Fruit fly (Drosophila melanogaster) whole organism, embryonic: Measurements from ENCODE around the gene lin-52.

Experiments used
- Atf3 ChIP-seq: fragments of 200-800 bp; sonication (Bioruptor generic); optimal IDR thresholded peaks from 3 replicates; lab custom pipeline; 2016; ENCODE audit warnings: missing biosample characterization, missing genetic modification characterization
- Atf6 ChIP-seq: fragments of 200-800 bp; sonication (Bioruptor generic); IDR thresholded peaks from 2 replicates; pipeline ENCODE4 v1.3.6; 2022; ENCODE audit warnings: missing biosample characterization, missing genetic modification characterization
- CG10209 ChIP-seq: fragments of 200-800 bp; sonication (Bioruptor generic); optimal IDR thresholded peaks from 3 replicates; lab custom pipeline; 2017; ENCODE audit warnings: missing biosample characterization, mild to moderate bottlenecking, missing genetic modification characterization, missing genetic modification reagents
- CG10274 ChIP-seq: fragments of 200-800 bp; sonication (Bioruptor generic); optimal IDR thresholded peaks from 3 replicates; lab custom pipeline; 2017; ENCODE audit warnings: missing biosample characterization, mild to moderate bottlenecking, missing genetic modification characterization
- CG10321 ChIP-seq: fragments of 200-800 bp; sonication (Bioruptor generic); IDR thresholded peaks from 2 replicates; pipeline ENCODE4 v1.3.6; 2022; ENCODE audit warnings: missing biosample characterization, missing genetic modification characterization
- CG11695 ChIP-seq: fragments of 200-800 bp; sonication (Bioruptor generic); IDR thresholded peaks from 3 replicates; pipeline ENCODE4 v1.3.6; 2022; ENCODE audit warnings: missing biosample characterization, missing genetic modification characterization
- CG11696 ChIP-seq: fragments of 200-800 bp; sonication (Bioruptor generic); IDR thresholded peaks from 2 replicates; pipeline ENCODE4 v1.3.6; 2022; ENCODE audit warnings: missing biosample characterization, missing genetic modification characterization
- CG12071 ChIP-seq: fragments of 200-800 bp; sonication (Bioruptor generic); optimal IDR thresholded peaks from 3 replicates; lab custom pipeline; 2018; ENCODE audit warnings: missing biosample characterization, mild to moderate bottlenecking, missing genetic modification characterization
- CG12236 ChIP-seq: fragments of 200-800 bp; sonication (Bioruptor generic); optimal IDR thresholded peaks from 2 replicates; lab custom pipeline; 2016; ENCODE audit warnings: missing biosample characterization, missing genetic modification characterization
- CG12942 ChIP-seq: fragments of 200-800 bp; sonication (Bioruptor generic); optimal IDR thresholded peaks from 3 replicates; lab custom pipeline; 2016; ENCODE audit warnings: missing biosample characterization, missing genetic modification characterization
- CG13287 ChIP-seq: fragments of 200-800 bp; sonication (Bioruptor generic); IDR thresholded peaks from 2 replicates; pipeline ENCODE4 v1.3.6; 2022; ENCODE audit warnings: missing biosample characterization, missing genetic modification characterization; ENCODE audit not compliant: partially characterized antibody
- CG1529 ChIP-seq: fragments of 200-800 bp; sonication (Bioruptor generic); optimal IDR thresholded peaks from 3 replicates; lab custom pipeline; 2018; ENCODE audit warnings: missing biosample characterization, missing genetic modification characterization
- CG2712 ChIP-seq: fragments of 200-800 bp; optimal IDR thresholded peaks from 3 replicates; lab custom pipeline; 2019; ENCODE audit warnings: missing biosample characterization, mild to moderate bottlenecking, missing genetic modification characterization, moderate library complexity
- CG3281 ChIP-seq: fragments of 200-800 bp; sonication (Bioruptor generic); optimal IDR thresholded peaks from 3 replicates; lab custom pipeline; 2017; ENCODE audit warnings: missing biosample characterization, mild to moderate bottlenecking, missing genetic modification characterization
- CG34376 ChIP-seq: fragments of 200-800 bp; sonication (Bioruptor generic); optimal IDR thresholded peaks from 2 replicates; lab custom pipeline; 2018; ENCODE audit warnings: missing biosample characterization, mild to moderate bottlenecking, missing genetic modification characterization
- CG6765 ChIP-seq: fragments of 200-800 bp; sonication (Bioruptor generic); optimal IDR thresholded peaks from 3 replicates; lab custom pipeline; 2017; ENCODE audit warnings: missing biosample characterization, mild to moderate bottlenecking, missing genetic modification characterization
- CG8290 ChIP-seq, 3 experiments: fragments of 200-800 bp; sonication (Bioruptor generic); optimal IDR thresholded peaks; 2 replicates each; lab custom pipeline; 2016 to 2019; ENCODE audit warnings: missing biosample characterization in 3 of 3, missing genetic modification characterization in 3 of 3, mild to moderate bottlenecking in 2 of 3, moderate library complexity in 1 of 3
- Dip2 ChIP-seq: fragments of 200-800 bp; sonication (Bioruptor generic); IDR thresholded peaks from 2 replicates; pipeline ENCODE4 v1.3.6; 2022; ENCODE audit warnings: missing biosample characterization, missing genetic modification characterization
- Drgx ChIP-seq: fragments of 200-800 bp; sonication (Bioruptor generic); IDR thresholded peaks from 2 replicates; pipeline ENCODE4 v1.3.6; 2022; ENCODE audit warnings: missing biosample characterization, missing genetic modification characterization
- E2f1 ChIP-seq: fragments of 200-800 bp; sonication (Bioruptor generic); IDR thresholded peaks from 2 replicates; pipeline ENCODE4 v1.3.6; 2022; ENCODE audit warnings: missing biosample characterization, missing genetic modification characterization
- HLH3B ChIP-seq: fragments of 200-800 bp; sonication (Bioruptor generic); IDR thresholded peaks from 2 replicates; pipeline ENCODE4 v1.3.6; 2022; ENCODE audit warnings: missing biosample characterization, missing genetic modification characterization
- HmgZ ChIP-seq: fragments of 200-800 bp; sonication (Bioruptor generic); optimal IDR thresholded peaks from 2 replicates; lab custom pipeline; 2018; ENCODE audit warnings: missing biosample characterization, mild to moderate bottlenecking, missing genetic modification characterization
- Hr3 ChIP-seq: fragments of 200-800 bp; sonication (Bioruptor generic); optimal IDR thresholded peaks from 3 replicates; lab custom pipeline; 2016; ENCODE audit warnings: missing biosample characterization, missing genetic modification characterization
- Hr78 ChIP-seq, 2 experiments: fragments of 200-800 bp in 1 of 2; fragments of >200 bp in 1 of 2; sonication (Bioruptor generic) in 1 of 2; optimal IDR thresholded peaks; 2 replicates each; lab custom pipeline; 2017 to 2019; ENCODE audit warnings: missing biosample characterization in 2 of 2, missing genetic modification characterization in 2 of 2, mild to moderate bottlenecking in 1 of 2, moderate library complexity in 1 of 2
- MTF-1 ChIP-seq: fragments of 200-800 bp; sonication (Bioruptor generic); optimal IDR thresholded peaks from 2 replicates; lab custom pipeline; 2018; ENCODE audit warnings: missing biosample characterization, mild to moderate bottlenecking, missing genetic modification characterization, borderline replicate concordance
- NK7.1 ChIP-seq: fragments of 200-800 bp; sonication (Bioruptor generic); optimal IDR thresholded peaks from 3 replicates; lab custom pipeline; 2016; ENCODE audit warnings: missing biosample characterization, missing genetic modification characterization
- Optix ChIP-seq: fragments of 200-800 bp; sonication (Bioruptor generic); IDR thresholded peaks from 3 replicates; pipeline ENCODE4 v1.3.6; 2022; ENCODE audit warnings: missing biosample characterization, missing genetic modification characterization
- Six4 ChIP-seq: fragments of 200-800 bp; sonication (Bioruptor generic); optimal IDR thresholded peaks from 2 replicates; lab custom pipeline; 2016; ENCODE audit warnings: missing biosample characterization, missing genetic modification characterization
- Trl ChIP-seq, 3 experiments: fragments of >200 bp in 2 of 3; fragments of 200-800 bp in 1 of 3; sonication (Bioruptor generic) in 1 of 3; optimal IDR thresholded peaks; 2 replicates in 1 of 3; 3 replicates in 2 of 3; lab custom pipeline; 2016 to 2017; ENCODE audit warnings: missing biosample characterization in 1 of 3, missing genetic modification characterization in 1 of 3
- ara ChIP-seq: fragments of 200-800 bp; sonication (Bioruptor generic); IDR thresholded peaks from 2 replicates; pipeline ENCODE4 v1.3.6; 2022; ENCODE audit warnings: missing biosample characterization, missing genetic modification characterization
- ash1 ChIP-seq: fragments of 200-800 bp; sonication (Bioruptor generic); optimal IDR thresholded peaks from 2 replicates; lab custom pipeline; 2018; ENCODE audit warnings: missing biosample characterization, mild to moderate bottlenecking, missing genetic modification characterization
- bab2 ChIP-seq: fragments of 200-800 bp; sonication (Bioruptor generic); optimal IDR thresholded peaks from 2 replicates; lab custom pipeline; 2016; ENCODE audit warnings: missing biosample characterization, missing genetic modification characterization
- crp ChIP-seq, 2 experiments: fragments of 200-800 bp; sonication (Bioruptor generic); optimal IDR thresholded peaks; 2 replicates in 1 of 2; 3 replicates in 1 of 2; lab custom pipeline; 2017; ENCODE audit warnings: missing biosample characterization in 2 of 2, missing genetic modification characterization in 2 of 2, mild to moderate bottlenecking in 1 of 2, moderate library complexity in 1 of 2
- da ChIP-seq: fragments of 200-800 bp; sonication (Bioruptor generic); optimal IDR thresholded peaks from 2 replicates; lab custom pipeline; 2016; ENCODE audit warnings: missing biosample characterization, missing genetic modification characterization
- dati ChIP-seq: fragments of 200-800 bp; sonication (Bioruptor generic); IDR thresholded peaks from 2 replicates; pipeline ENCODE4 v1.3.6; 2022; ENCODE audit warnings: missing biosample characterization, missing genetic modification characterization
- dimm ChIP-seq: fragments of 200-800 bp; sonication (Bioruptor generic); IDR thresholded peaks from 2 replicates; pipeline ENCODE4 v1.3.6; 2022; ENCODE audit warnings: missing biosample characterization, missing genetic modification characterization
- dmrt11E ChIP-seq: fragments of 200-800 bp; sonication (Bioruptor generic); optimal IDR thresholded peaks from 3 replicates; lab custom pipeline; 2018; ENCODE audit warnings: missing biosample characterization, mild to moderate bottlenecking, missing genetic modification characterization, moderate library complexity
- dysf ChIP-seq: fragments of 200-800 bp; sonication (Bioruptor generic); IDR thresholded peaks from 3 replicates; pipeline ENCODE4 v1.3.6; 2022; ENCODE audit warnings: missing biosample characterization, missing genetic modification characterization
- en ChIP-seq: fragments of 200-800 bp; sonication (Bioruptor generic); optimal IDR thresholded peaks from 2 replicates; lab custom pipeline; 2016; ENCODE audit warnings: missing biosample characterization, missing genetic modification characterization
- fd102C ChIP-seq: fragments of 200-800 bp; sonication (Bioruptor generic); optimal IDR thresholded peaks from 2 replicates; lab custom pipeline; 2018; ENCODE audit warnings: missing biosample characterization, mild to moderate bottlenecking, missing genetic modification characterization, moderate library complexity
- hb ChIP-seq: fragments of 200-800 bp; sonication (Bioruptor generic); IDR thresholded peaks from 3 replicates; pipeline ENCODE4 v1.3.6; 2022; ENCODE audit warnings: missing biosample characterization, missing genetic modification characterization; ENCODE audit not compliant: partially characterized antibody
- maf-S ChIP-seq: fragments of 200-800 bp; sonication (Bioruptor generic); optimal IDR thresholded peaks from 2 replicates; lab custom pipeline; 2016; ENCODE audit warnings: missing biosample characterization, missing genetic modification characterization
- psq ChIP-seq: fragments of 200-800 bp; sonication (Bioruptor generic); optimal IDR thresholded peaks from 2 replicates; lab custom pipeline; 2017; ENCODE audit warnings: missing biosample characterization, missing genetic modification characterization
- slp2 ChIP-seq: fragments of 200-800 bp; sonication (Bioruptor generic); optimal IDR thresholded peaks from 2 replicates; lab custom pipeline; 2016; ENCODE audit warnings: missing biosample characterization, missing genetic modification characterization
- sqz ChIP-seq: fragments of 200-800 bp; sonication (Bioruptor generic); optimal IDR thresholded peaks from 3 replicates; lab custom pipeline; 2018; ENCODE audit warnings: missing biosample characterization, mild to moderate bottlenecking, missing genetic modification characterization
- wdn ChIP-seq: fragments of 200-800 bp; sonication (Bioruptor generic); IDR thresholded peaks from 2 replicates; pipeline ENCODE4 v1.3.6; 2022; ENCODE audit warnings: missing biosample characterization, missing genetic modification characterization
- z ChIP-seq: fragments of 200-800 bp; sonication (Bioruptor generic); IDR thresholded peaks from 3 replicates; pipeline ENCODE4 v1.3.6; 2022; ENCODE audit warnings: missing biosample characterization, missing genetic modification characterization
- zfh1 ChIP-seq: fragments of 200-800 bp; sonication (Bioruptor generic); IDR thresholded peaks from 3 replicates; pipeline ENCODE4 v1.3.6; 2022; ENCODE audit warnings: missing biosample characterization, missing genetic modification characterization

Gene lin-52

dm6 chrX:5764001-5764892 is 9.5 kb upstream of the lin-52 start, which contains the start of the genes MAPk-Ak2 and CG42699 (continued):
- peak; percentile 53 for TF ChIP-seq CG2712
- TF ChIP-seq Atf3: peak; percentile 73
- peak; percentile 95 for TF ChIP-seq sqz (GFP tag; lab: Kevin White, UChicago)
- TF ChIP-seq Optix (GFP tag; lab: Robert Waterston, UW): no peak; the same call in 2 of the 3 replicates
- peak; percentile 75 for TF ChIP-seq HmgZ (tag; lab: Kevin White, UChicago)
- no peak for TF ChIP-seq dimm (GFP tag; lab: Robert Waterston, UW)
- TF ChIP-seq fd102C (GFP tag; lab: Kevin White, UChicago): peak; percentile 85
- TF ChIP-seq CG11696 (GFP tag; lab: Robert Waterston, UW): peak; percentile 62
- TF ChIP-seq Six4: peak; percentile 47
- peak; percentile 18 for TF ChIP-seq CG10274
- peak; percentile 48; the same call in 1 of the 2 replicates for TF ChIP-seq E2f1
- TF ChIP-seq slp2 (GFP tag; lab: Kevin White, UChicago): peak; percentile 56
- peak; percentile 83 for TF ChIP-seq CG12071 (GFP tag; lab: Kevin White, UChicago)
- peak; percentile 60 for TF ChIP-seq CG13287 (GFP tag; lab: Robert Waterston, UW)
- TF ChIP-seq Drgx (GFP tag; lab: Robert Waterston, UW): no peak
- peak; percentile 55 for TF ChIP-seq dmrt11E (tag; lab: Kevin White, UChicago)
- TF ChIP-seq CG12236: peak; percentile 75
- TF ChIP-seq zfh1: peak; percentile 78
- peak; percentile 78 for TF ChIP-seq CG10209 (GFP tag; lab: Kevin White, UChicago)
- TF ChIP-seq HLH3B (GFP tag; lab: Robert Waterston, UW): peak; percentile 70; the same call in 1 of the 2 replicates
- TF ChIP-seq Trl (optimal IDR thresholded peaks at IDR 0.05; lab: Kevin White, UChicago): no peak
- TF ChIP-seq Trl (GFP tag; optimal IDR thresholded peaks at IDR 0.05; lab: Kevin White, UChicago): peak; percentile 91
- TF ChIP-seq CG6765: peak; percentile 82
- peak; percentile 31; the same call in 1 of the 3 replicates for TF ChIP-seq dysf (GFP tag; lab: Robert Waterston, UW)
- peak; percentile 61; the same call in 1 of the 3 replicates for TF ChIP-seq z (GFP tag; lab: Robert Waterston, UW)
- TF ChIP-seq CG3281 (GFP tag; lab: Kevin White, UChicago): peak; percentile 76
- peak; percentile 62 for TF ChIP-seq CG10321
- peak; percentile 94 for TF ChIP-seq CG34376 (GFP tag; lab: Kevin White, UChicago)
- no peak for TF ChIP-seq dati (GFP tag; lab: Robert Waterston, UW)
- no peak for TF ChIP-seq Hr78 (GFP tag; optimal IDR thresholded peaks at IDR 0.05; lab: Kevin White, UChicago)
- peak; percentile 77 for TF ChIP-seq Atf6
- peak; percentile 82 for TF ChIP-seq hb
- peak; percentile 65 for TF ChIP-seq NK7.1 (GFP tag; lab: Kevin White, UChicago)
- TF ChIP-seq da (GFP tag; lab: Kevin White, UChicago): peak; percentile 66
- peak; percentile 85 for TF ChIP-seq bab2 (GFP tag; lab: Kevin White, UChicago)
- TF ChIP-seq MTF-1 (GFP tag; lab: Kevin White, UChicago): peak; percentile 93
- TF ChIP-seq maf-S (GFP tag; lab: Kevin White, UChicago): peak; percentile 79
- peak; percentile 73 for TF ChIP-seq CG11695 (GFP tag; lab: Robert Waterston, UW)
- peak; percentile 28 for TF ChIP-seq Hr3 (GFP tag; lab: Kevin White, UChicago)
- TF ChIP-seq crp (GFP tag; optimal IDR thresholded peaks at IDR 0.05; lab: Kevin White, UChicago): peak in 1 of 2 experiments; percentile 56
- no peak for TF ChIP-seq en (GFP tag; lab: Kevin White, UChicago)
- peak; percentile 24; the same call in 1 of the 2 replicates for TF ChIP-seq wdn (GFP tag; lab: Robert Waterston, UW)
- peak; percentile 77 for TF ChIP-seq CG12942
- no peak for TF ChIP-seq Dip2 (GFP tag; lab: Robert Waterston, UW)
- TF ChIP-seq CG8290 (GFP tag; optimal IDR thresholded peaks at IDR 0.05; lab: Kevin White, UChicago): peak; percentile 86
- peak; percentile 76 to 88 for TF ChIP-seq CG8290 (tag; optimal IDR thresholded peaks at IDR 0.05; lab: Kevin White, UChicago)
- TF ChIP-seq CG1529: peak; percentile 82
- peak; percentile 84 for TF ChIP-seq ash1 (GFP tag; lab: Kevin White, UChicago)
- TF ChIP-seq ara (GFP tag; lab: Robert Waterston, UW): peak; percentile 71
- TF ChIP-seq psq: peak; percentile 71
